Worm (Caenorhabditis elegans) whole organism, mixed stage, embryonic: Measurements from ENCODE around the gene epic-3.

Source experiments
- bed-3 ChIP-seq: fragments of 200-800 bp; sonication (Bioruptor generic); optimal IDR thresholded peaks from 3 replicates; lab custom pipeline; 2018; ENCODE audit warnings: mild to moderate bottlenecking, missing genetic modification characterization, moderate library complexity, missing compliant biosample characterization
- drap-1 ChIP-seq: fragments of 200-800 bp; sonication (Bioruptor generic); optimal IDR thresholded peaks from 3 replicates; lab custom pipeline; 2018; ENCODE audit warnings: mild to moderate bottlenecking, missing genetic modification characterization, missing compliant biosample characterization
- lsy-2 ChIP-seq: fragments of 150-350 bp; optimal IDR thresholded peaks from 2 replicates; lab custom pipeline; 2014; ENCODE audit warnings: missing biosample characterization, missing genetic modification characterization
- nhr-12 ChIP-seq: fragments of 150-350 bp; optimal IDR thresholded peaks from 2 replicates; lab custom pipeline; 2014; ENCODE audit warnings: missing biosample characterization, missing genetic modification characterization
- nhr-237 ChIP-seq: fragments of 150-350 bp; optimal IDR thresholded peaks from 2 replicates; lab custom pipeline; 2014; ENCODE audit warnings: missing biosample characterization, missing genetic modification characterization
- snpc-4 ChIP-seq: fragments of 150-350 bp; optimal IDR thresholded peaks from 2 replicates; lab custom pipeline; 2014; ENCODE audit warnings: missing biosample characterization, missing genetic modification characterization
- sptf-1 ChIP-seq: sonication (generic microtip); optimal IDR thresholded peaks from 2 replicates; lab custom pipeline; 2017; ENCODE audit warnings: mild to moderate bottlenecking, missing genetic modification characterization, moderate library complexity, missing compliant biosample characterization
- unc-62 ChIP-seq: fragments of 150-350 bp; optimal IDR thresholded peaks from 2 replicates; lab custom pipeline; 2014; ENCODE audit warnings: missing biosample characterization, missing genetic modification reagents, missing genetic modification characterization

DNA sequence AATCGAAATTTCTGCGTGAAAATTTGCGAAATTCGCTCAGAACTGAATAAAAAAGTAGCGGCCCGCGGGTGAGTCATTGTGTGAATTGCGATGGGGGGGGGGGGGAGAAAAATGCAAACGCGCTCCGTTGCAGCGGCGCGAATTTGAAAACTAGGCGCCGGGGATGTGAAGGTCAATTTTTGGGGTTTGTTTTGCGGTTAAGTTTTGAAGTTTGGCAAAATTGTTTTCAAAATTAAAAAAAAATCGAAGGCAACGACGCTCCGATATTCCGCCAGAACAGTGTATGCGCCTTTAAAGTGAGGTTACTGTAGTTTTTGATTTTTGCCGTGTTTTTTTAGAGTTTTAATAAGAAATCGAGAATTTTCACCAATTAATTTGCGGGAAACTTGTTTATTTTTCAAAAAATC lies 14.1 kb upstream of the epic-3 start:
- TF ChIP-seq nhr-12: no peak
- TF ChIP-seq unc-62: no peak
- peak; percentile 59 for TF ChIP-seq sptf-1
- TF ChIP-seq snpc-4 (tag; lab: Kevin White, UChicago): no peak
- TF ChIP-seq drap-1 (GFP tag; lab: Kevin White, UChicago): no peak
- TF ChIP-seq lsy-2 (tag; lab: Kevin White, UChicago): no peak
- peak; percentile 5 for TF ChIP-seq nhr-237 (tag; lab: Kevin White, UChicago)
- no peak for TF ChIP-seq bed-3
